Worm (Caenorhabditis elegans) whole organism, young adult: ENCODE results near the gene enpp-1.
"Not testable (repeated sequence)": the region's sequence is repeated elsewhere in the genome, so short reads cannot be mapped to it uniquely, and the experiment has no call there.

Source experiments
- B0336.3 ChIP-seq: fragments of 200-800 bp; sonication (Bioruptor generic); IDR thresholded peaks from 2 replicates; pipeline ENCODE4 v1.3.6; 2022; ENCODE audit warnings: missing genetic modification characterization, missing compliant biosample characterization
- C17E4.6 ChIP-seq: fragments of 200-800 bp; sonication (Bioruptor generic); IDR thresholded peaks from 2 replicates; pipeline ENCODE4 v1.3.6; 2022; ENCODE audit warnings: missing genetic modification reagents, missing genetic modification characterization, missing compliant biosample characterization
- F37B4.10 ChIP-seq: fragments of 200-800 bp; sonication (Bioruptor generic); IDR thresholded peaks from 2 replicates; pipeline ENCODE4 v1.3.6; 2022; ENCODE audit warnings: missing genetic modification characterization, missing compliant biosample characterization
- F39B2.1 ChIP-seq: fragments of 200-800 bp; sonication (Bioruptor generic); IDR thresholded peaks from 2 replicates; pipeline ENCODE4 v1.3.6; 2022; ENCODE audit warnings: missing genetic modification reagents, missing genetic modification characterization, missing compliant biosample characterization
- F57A8.1 ChIP-seq: fragments of 200-800 bp; sonication (Bioruptor generic); optimal IDR thresholded peaks from 2 replicates; lab custom pipeline; 2018; ENCODE audit warnings: mild to moderate bottlenecking, missing genetic modification characterization, moderate library complexity, missing compliant biosample characterization
- bed-2 ChIP-seq: fragments of 200-800 bp; sonication (Bioruptor generic); IDR thresholded peaks from 2 replicates; pipeline ENCODE4 v1.3.6; 2022; ENCODE audit warnings: missing genetic modification reagents, missing genetic modification characterization, missing compliant biosample characterization
- ccch-3 ChIP-seq: fragments of 200-800 bp; sonication (Bioruptor generic); optimal IDR thresholded peaks from 2 replicates; lab custom pipeline; 2018; ENCODE audit warnings: mild to moderate bottlenecking, missing genetic modification characterization, missing compliant biosample characterization
- cebp-1 ChIP-seq, 2 experiments: fragments of 200-800 bp in 1 of 2; sonication (Bioruptor generic) in 1 of 2; sonication (generic microtip) in 1 of 2; IDR thresholded peaks in 1 of 2; optimal IDR thresholded peaks in 1 of 2; 2 replicates each; pipeline versions ENCODE4 v1.3.6 to Lab custom; 2017 to 2022; ENCODE audit warnings: missing compliant biosample characterization in 2 of 2, missing genetic modification characterization in 2 of 2, mild to moderate bottlenecking in 1 of 2, missing genetic modification reagents in 1 of 2, moderate library complexity in 1 of 2
- ceh-79 ChIP-seq: sonication (generic microtip); optimal IDR thresholded peaks from 2 replicates; lab custom pipeline; 2017; ENCODE audit warnings: mild to moderate bottlenecking, missing genetic modification characterization, missing compliant biosample characterization
- dox-1 ChIP-seq: fragments of 200-800 bp; sonication (Bioruptor generic); IDR thresholded peaks from 2 replicates; pipeline ENCODE4 v1.3.6; 2022; ENCODE audit warnings: missing genetic modification reagents, missing genetic modification characterization, missing compliant biosample characterization
- egrh-3 ChIP-seq: fragments of 200-800 bp; sonication (Bioruptor generic); IDR thresholded peaks from 2 replicates; pipeline ENCODE4 v1.3.6; 2022; ENCODE audit warnings: missing genetic modification reagents, missing genetic modification characterization, missing compliant biosample characterization
- ekl-4 ChIP-seq: fragments of 200-800 bp; sonication (Bioruptor generic); IDR thresholded peaks from 2 replicates; pipeline ENCODE4 v1.3.6; 2022; ENCODE audit warnings: missing genetic modification reagents, missing genetic modification characterization, missing compliant biosample characterization
- him-1 ChIP-seq: sonication (generic microtip); optimal IDR thresholded peaks from 2 replicates; lab custom pipeline; 2016; ENCODE audit warnings: missing genotype, missing genetic modification reagents, missing genetic modification characterization, missing compliant biosample characterization
- hlh-12 ChIP-seq: sonication (generic microtip); optimal IDR thresholded peaks from 2 replicates; lab custom pipeline; 2016; ENCODE audit warnings: missing genetic modification characterization, missing compliant biosample characterization
- hmg-1.2 ChIP-seq: fragments of 200-800 bp; sonication (Bioruptor generic); IDR thresholded peaks from 2 replicates; pipeline ENCODE4 v1.3.6; 2022; ENCODE audit warnings: missing genetic modification reagents, missing genetic modification characterization, missing compliant biosample characterization
- hsf-1 ChIP-seq: fragments of 200-800 bp; sonication (Bioruptor generic); IDR thresholded peaks from 2 replicates; pipeline ENCODE4 v1.3.6; 2022; ENCODE audit warnings: missing genetic modification reagents, missing genetic modification characterization, missing compliant biosample characterization
- let-526 ChIP-seq: fragments of 200-800 bp; sonication (Bioruptor generic); IDR thresholded peaks from 2 replicates; pipeline ENCODE4 v1.3.6; 2022; ENCODE audit warnings: missing genetic modification reagents, missing genetic modification characterization, missing compliant biosample characterization
- lir-1 ChIP-seq: fragments of 200-800 bp; sonication (Bioruptor generic); conservative IDR thresholded peaks from 2 replicates; pipeline ENCODE4 v1.3.6; 2022; ENCODE audit warnings: missing genetic modification reagents, missing genetic modification characterization, missing compliant biosample characterization
- lsl-1 ChIP-seq: fragments of 200-800 bp; sonication (Bioruptor generic); optimal IDR thresholded peaks from 2 replicates; lab custom pipeline; 2018; ENCODE audit warnings: mild to moderate bottlenecking, missing genetic modification characterization, moderate library complexity, missing compliant biosample characterization
- mes-4 ChIP-seq: sonication (generic microtip); optimal IDR thresholded peaks from 2 replicates; lab custom pipeline; 2016; ENCODE audit warnings: missing genotype, missing genetic modification characterization, missing compliant biosample characterization
- mxl-1 ChIP-seq: sonication (generic microtip); optimal IDR thresholded peaks from 2 replicates; lab custom pipeline; 2016; ENCODE audit warnings: missing genetic modification characterization, missing compliant biosample characterization
- nhr-120 ChIP-seq: fragments of 200-800 bp; sonication (Bioruptor generic); IDR thresholded peaks from 2 replicates; pipeline ENCODE4 v1.3.6; 2022; ENCODE audit warnings: missing genetic modification characterization, missing compliant biosample characterization
- nhr-90 ChIP-seq: sonication (generic microtip); optimal IDR thresholded peaks from 2 replicates; lab custom pipeline; 2016; ENCODE audit warnings: missing genotype, mild to moderate bottlenecking, missing genetic modification characterization, missing compliant biosample characterization
- pha-4 ChIP-seq: fragments of 150-350 bp; sonication (generic microtip); optimal IDR thresholded peaks from 2 replicates; lab custom pipeline; 2014; ENCODE audit warnings: missing biosample characterization, missing genetic modification reagents, missing genetic modification characterization
- rpc-1 ChIP-seq, 2 experiments: fragments of 150-350 bp in 1 of 2; sonication (generic microtip) in 1 of 2; optimal IDR thresholded peaks; 2 replicates each; lab custom pipeline; 2014 to 2018; ENCODE audit warnings: missing biosample characterization in 1 of 2, missing genetic modification characterization in 1 of 2, missing genetic modification reagents in 1 of 2, missing genotype in 1 of 2
- sdz-38 ChIP-seq: sonication (generic microtip); optimal IDR thresholded peaks from 2 replicates; lab custom pipeline; 2016; ENCODE audit warnings: missing genotype, missing genetic modification characterization, missing compliant biosample characterization
- sptf-2 ChIP-seq: fragments of 200-800 bp; sonication (Bioruptor generic); optimal IDR thresholded peaks from 2 replicates; lab custom pipeline; 2018; ENCODE audit warnings: mild to moderate bottlenecking, missing genetic modification characterization, missing compliant biosample characterization
- tbp1 ChIP-seq: fragments of 200-800 bp; sonication (Bioruptor generic); optimal IDR thresholded peaks from 2 replicates; lab custom pipeline; 2018; ENCODE audit warnings: mild to moderate bottlenecking, missing genetic modification characterization, missing compliant biosample characterization
- tlf-1 ChIP-seq: fragments of 200-800 bp; sonication (Bioruptor generic); optimal IDR thresholded peaks from 2 replicates; lab custom pipeline; 2018; ENCODE audit warnings: mild to moderate bottlenecking, missing genetic modification characterization, missing compliant biosample characterization
- unc-130 ChIP-seq: sonication (generic microtip); optimal IDR thresholded peaks from 2 replicates; lab custom pipeline; 2016; ENCODE audit warnings: missing genetic modification reagents, missing genetic modification characterization, missing compliant biosample characterization
- zfh-2 ChIP-seq: fragments of 200-800 bp; sonication (Bioruptor generic); conservative IDR thresholded peaks from 2 replicates; pipeline ENCODE4 v1.3.6; 2022; ENCODE audit warnings: missing genetic modification reagents, missing genetic modification characterization, missing compliant biosample characterization
- ztf-22 ChIP-seq: fragments of 200-800 bp; sonication (Bioruptor generic); optimal IDR thresholded peaks from 2 replicates; lab custom pipeline; 2018; ENCODE audit warnings: mild to moderate bottlenecking, missing genetic modification characterization, moderate library complexity, missing compliant biosample characterization
- ztf-28 ChIP-seq: fragments of 200-800 bp; sonication (Bioruptor generic); IDR thresholded peaks from 2 replicates; pipeline ENCODE4 v1.3.6; 2022; ENCODE audit warnings: missing genetic modification reagents, missing genetic modification characterization, missing compliant biosample characterization

enpp-1 gene

DNA sequence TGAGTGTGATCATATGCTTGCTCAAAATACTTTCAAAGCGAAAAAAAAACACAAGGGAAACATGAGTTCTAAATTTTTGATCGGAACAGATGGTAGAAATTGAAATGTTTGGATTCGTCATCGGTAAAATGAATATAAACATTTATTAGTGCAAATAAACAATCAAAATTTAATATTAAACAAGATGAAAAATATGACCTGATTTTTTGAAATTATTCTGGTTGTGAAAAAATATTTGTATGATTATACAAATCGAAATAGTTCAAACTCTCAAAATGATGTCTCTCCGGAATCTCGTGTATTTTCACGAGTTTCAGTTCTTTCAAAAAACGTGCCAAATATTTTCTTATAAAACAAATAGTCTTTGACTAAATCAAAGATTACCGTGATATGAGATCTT, 10.9 kb upstream of the enpp-1 start, which contains the start of gene C13C4.7 (continued):
- no peak for TF ChIP-seq sdz-38

DNA sequence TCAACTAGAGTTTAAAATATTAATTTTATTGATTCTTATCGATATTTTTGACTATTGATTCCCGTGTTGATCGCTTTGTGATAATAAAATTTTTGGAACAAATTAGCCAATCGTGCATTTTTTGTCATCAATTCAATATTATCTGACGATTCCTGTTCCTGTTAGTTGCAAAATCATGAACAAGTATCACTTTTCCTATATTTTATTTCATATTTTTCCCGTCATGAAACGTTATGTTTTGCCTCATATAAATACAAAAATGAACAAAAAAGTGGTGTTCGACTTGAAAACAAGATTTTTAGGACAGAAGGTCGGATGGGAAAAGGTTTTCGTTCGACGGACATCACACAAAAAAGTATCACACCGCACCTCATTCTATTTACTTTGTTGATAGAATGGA, 10.0 kb upstream of the enpp-1 start, which contains the start of gene C13C4.6:
C13C4.6 (plus strand) TSS at position 301 of the 400 bp plus-strand sequence.
- TF ChIP-seq lsl-1 (GFP tag; lab: Kevin White, UChicago), result no peak
- no peak for TF ChIP-seq mes-4
- no peak for TF ChIP-seq him-1 (tag; lab: Kevin White, UChicago)
- no peak for TF ChIP-seq lir-1 (GFP tag; lab: Robert Waterston, UW)
- no peak for TF ChIP-seq sptf-2 (GFP tag; lab: Kevin White, UChicago)
- no peak for TF ChIP-seq F37B4.10 (GFP tag; lab: Robert Waterston, UW)
- no peak for TF ChIP-seq mxl-1 (tag; lab: Kevin White, UChicago)
- TF ChIP-seq unc-130 (GFP tag; lab: Kevin White, UChicago), result no peak
- TF ChIP-seq nhr-120 (GFP tag; lab: Robert Waterston, UW), result no peak
- TF ChIP-seq pha-4 (tag; lab: Kevin White, UChicago), result no peak
- no peak for TF ChIP-seq egrh-3 (GFP tag; lab: Robert Waterston, UW)
- no peak for TF ChIP-seq ccch-3 (GFP tag; lab: Kevin White, UChicago)
- no peak for TF ChIP-seq bed-2 (GFP tag; lab: Robert Waterston, UW)
- no peak for TF ChIP-seq ztf-22 (GFP tag; lab: Kevin White, UChicago)
- TF ChIP-seq B0336.3 (GFP tag; lab: Robert Waterston, UW), result no peak
- no peak for TF ChIP-seq rpc-1 (optimal IDR thresholded peaks at IDR 0.05; lab: Kevin White, UChicago)
- TF ChIP-seq rpc-1 (tag; optimal IDR thresholded peaks at IDR 0.05; lab: Kevin White, UChicago), result no peak

DNA sequence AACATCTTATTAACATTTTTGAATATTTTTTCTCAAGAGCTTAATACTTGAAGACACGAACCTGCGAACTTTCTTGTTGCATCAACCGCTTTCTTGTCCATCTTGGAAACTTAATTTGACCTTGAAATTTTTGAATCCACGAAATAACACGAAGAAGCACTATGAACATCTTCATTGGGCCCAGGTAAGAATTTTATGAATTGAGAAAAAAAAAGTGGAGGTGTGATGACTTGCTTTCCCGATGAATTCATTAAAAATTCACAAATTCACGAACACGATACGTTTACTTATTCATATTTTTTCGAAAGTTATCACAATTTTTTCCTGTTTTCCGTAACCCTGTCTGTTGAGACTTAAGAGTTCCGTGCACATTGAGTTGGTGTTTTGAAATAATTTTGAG, 569 bp upstream of the enpp-1 start, which contains the start of gene C27A7.6:
C27A7.6 (minus strand) TSS at position 101 of the 400 bp plus-strand sequence.
- TF ChIP-seq let-526 (GFP tag; lab: Robert Waterston, UW); hmg-1.2 (GFP tag; lab: Robert Waterston, UW); ceh-79 (tag; lab: Kevin White, UChicago): not testable (repeated sequence)

DNA sequence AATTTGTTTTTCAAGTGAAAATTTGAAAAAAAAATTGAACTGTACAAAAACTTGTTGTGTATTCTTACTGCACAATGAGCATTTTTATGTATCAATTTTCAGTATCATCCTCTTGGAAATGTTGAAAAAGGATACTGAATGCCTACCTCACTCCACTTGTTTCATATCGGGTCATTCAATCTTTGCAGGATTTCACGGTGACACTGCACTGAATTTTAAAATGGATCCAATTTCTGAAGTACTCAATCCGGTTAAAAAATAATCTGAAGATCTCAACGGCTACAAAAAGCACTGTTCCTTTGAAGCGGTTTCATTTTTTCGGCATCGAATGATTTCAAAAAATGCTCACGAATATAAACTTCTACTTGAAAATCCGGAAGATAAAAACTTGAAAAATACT, 6.7 kb downstream of the enpp-1 start:
- TF ChIP-seq F57A8.1 (GFP tag; lab: Kevin White, UChicago) (no peak), nhr-90 (no peak), C17E4.6 (GFP tag; lab: Robert Waterston, UW) (no peak), hmg-1.2 (GFP tag; lab: Robert Waterston, UW) (no peak), ekl-4 (GFP tag; lab: Robert Waterston, UW) (no peak), ztf-22 (GFP tag; lab: Kevin White, UChicago) (no peak), cebp-1 (GFP tag; IDR thresholded peaks at IDR 0.05; lab: Robert Waterston, UW) (no peak), cebp-1 (tag; optimal IDR thresholded peaks at IDR 0.05; lab: Kevin White, UChicago) (no peak), hlh-12 (no peak), B0336.3 (GFP tag; lab: Robert Waterston, UW) (no peak), tbp1 (GFP tag; lab: Kevin White, UChicago) (no peak), zfh-2 (GFP tag; lab: Robert Waterston, UW) (no peak), hsf-1 (no peak), F39B2.1 (no peak), dox-1 (GFP tag; lab: Robert Waterston, UW) (no peak), let-526 (GFP tag; lab: Robert Waterston, UW) (no peak), tlf-1 (GFP tag; lab: Kevin White, UChicago) (no peak), ztf-28 (GFP tag; lab: Robert Waterston, UW) (no peak)
